Worm (Caenorhabditis elegans): ENCODE measurements around the gene sdz-35.
A peak's percentile ranks its signal among the peaks of the same experiment; 100 is the strongest.
"Not testable (repeated sequence)": the region's sequence is repeated elsewhere in the genome, so short reads cannot be mapped to it uniquely, and the experiment has no call there.

Gene sdz-35

ce11 chrII:3222686-3223085 lies 14.1 kb upstream of the sdz-35 start, which contains the start of gene ZC239.13:
Gene ZC239.13 (minus strand): TSS chrII:3222839.
- TF ChIP-seq nhr-25 (tag; optimal IDR thresholded peaks at IDR 0.05) (no peak), ztf-11 (tag; optimal IDR thresholded peaks at IDR 0.05) (no peak), fos-1 (tag; optimal IDR thresholded peaks at IDR 0.05) (peak; percentile 5)

ce11 chrII:3221730-3222129 lies 13.2 kb upstream of the sdz-35 start, which contains the start of gene ZC239.14:
Gene ZC239.14 (minus strand): TSS chrII:3222034.
- TF ChIP-seq mdl-1 (tag; optimal IDR thresholded peaks at IDR 0.05), result no peak
- TF ChIP-seq aly-2 (tag; optimal IDR thresholded peaks at IDR 0.05), result no peak
- TF ChIP-seq egl-27 (tag; optimal IDR thresholded peaks at IDR 0.05), result no peak
- TF ChIP-seq dmd-4 (tag; optimal IDR thresholded peaks at IDR 0.05), result no peak
- no peak for TF ChIP-seq lsy-2 (tag; optimal IDR thresholded peaks at IDR 0.05)
- no peak for TF ChIP-seq C34F6.9 (tag; optimal IDR thresholded peaks at IDR 0.05)
- TF ChIP-seq unc-55 (GFP tag; optimal IDR thresholded peaks at IDR 0.05), result no peak
- TF ChIP-seq ztf-11 (tag; optimal IDR thresholded peaks at IDR 0.05), result no peak

DNA sequence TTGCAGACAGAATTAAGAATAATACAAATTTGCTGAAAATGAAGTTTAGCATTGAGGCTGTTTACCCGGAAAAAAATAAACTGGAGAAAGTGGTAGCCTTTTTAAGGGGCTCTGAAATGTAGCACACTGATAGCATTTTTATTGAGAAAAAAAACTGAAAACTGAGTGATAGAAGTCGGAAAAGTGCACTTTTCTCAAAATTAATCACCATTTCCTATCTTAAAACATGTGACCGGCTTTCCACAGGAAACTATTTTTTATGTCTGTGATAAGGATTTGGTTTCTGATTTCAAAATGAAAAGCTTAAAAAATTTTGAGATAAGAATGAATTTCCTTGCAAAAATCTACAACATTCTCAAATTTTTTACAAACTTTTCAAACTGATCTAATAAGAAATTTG lies 12.1 kb upstream of the sdz-35 start, which contains the start of gene ZC239.22:
ZC239.22 (minus strand) TSS at position 101 of the 400 bp plus-strand sequence.
- TF ChIP-seq peb-1 (tag; optimal IDR thresholded peaks at IDR 0.05) (no peak), elt-3 (tag; optimal IDR thresholded peaks at IDR 0.05) (no peak), snpc-4 (tag; optimal IDR thresholded peaks at IDR 0.05) (no peak)

DNA sequence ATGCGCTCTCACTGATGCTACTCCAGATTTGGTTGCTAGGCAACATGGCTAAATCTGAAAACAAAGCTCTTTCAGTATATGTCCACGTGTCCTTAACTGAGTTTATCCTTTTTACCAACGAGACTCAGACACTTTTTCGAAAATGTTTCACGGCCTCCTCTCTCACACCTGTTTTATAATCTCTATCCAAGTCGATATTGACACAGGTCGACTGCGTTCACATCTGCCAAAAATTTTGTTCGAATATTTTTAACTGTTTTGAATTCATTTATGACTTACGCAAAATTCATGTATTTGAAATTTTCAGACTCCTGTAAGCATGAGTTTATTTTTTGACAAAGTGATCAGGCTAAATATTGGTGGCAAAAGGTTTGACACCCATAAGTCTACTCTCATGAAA lies 7.2 kb upstream of the sdz-35 start, which contains the start of gene ZC239.3:
ZC239.3 (plus strand) TSS at position 301 of the 400 bp plus-strand sequence.
- not testable (repeated sequence) for TF ChIP-seq unc-55 (GFP tag; optimal IDR thresholded peaks at IDR 0.05); ztf-4 (tag; optimal IDR thresholded peaks at IDR 0.05); blmp-1 (tag; optimal IDR thresholded peaks at IDR 0.05; ENCODE audit: insufficient read depth)

DNA sequence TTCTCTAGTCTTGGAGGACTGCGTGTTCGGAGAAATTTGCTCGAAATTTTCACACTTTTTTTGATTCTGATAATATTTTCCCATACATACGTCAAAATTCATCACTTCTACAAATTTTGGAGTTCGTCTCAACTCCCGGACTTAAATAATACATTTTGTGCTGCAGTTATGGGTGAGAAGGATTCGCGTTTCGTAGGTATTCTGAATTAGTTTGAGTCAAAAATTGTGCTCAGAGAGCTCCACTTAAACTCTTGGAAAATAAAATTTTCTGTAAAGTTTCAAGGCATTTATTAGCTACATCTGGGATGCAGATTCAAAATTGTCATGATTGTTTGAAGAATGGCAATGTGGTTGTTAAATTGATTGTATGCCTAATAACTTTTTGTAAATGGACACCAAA lies 5.3 kb upstream of the sdz-35 start, which contains the start of gene ZC239.4:
ZC239.4 (plus strand) TSS at position 301 of the 400 bp plus-strand sequence.
- TF ChIP-seq egl-27 (tag; optimal IDR thresholded peaks at IDR 0.05), result no peak
- no peak for TF ChIP-seq sma-3 (GFP tag; optimal IDR thresholded peaks at IDR 0.05)
- no peak for TF ChIP-seq skn-1 (tag; optimal IDR thresholded peaks at IDR 0.05)
- no peak for TF ChIP-seq elt-1 (tag; optimal IDR thresholded peaks at IDR 0.05)
- no peak for TF ChIP-seq gmeb-1 (tag; optimal IDR thresholded peaks at IDR 0.05)
- no peak for TF ChIP-seq unc-39 (tag; optimal IDR thresholded peaks at IDR 0.05)
- TF ChIP-seq lsy-2 (tag; optimal IDR thresholded peaks at IDR 0.05), result no peak
- no peak for TF ChIP-seq elt-3 (tag; optimal IDR thresholded peaks at IDR 0.05)
- TF ChIP-seq sma-9 (GFP tag; optimal IDR thresholded peaks at IDR 0.05), result no peak
- no peak for TF ChIP-seq sma-9 (tag; optimal IDR thresholded peaks at IDR 0.05)
- no peak for TF ChIP-seq Y55F3AM.14 (GFP tag; optimal IDR thresholded peaks at IDR 0.05)
- TF ChIP-seq unc-62 (GFP tag; optimal IDR thresholded peaks at IDR 0.05), result no peak

DNA sequence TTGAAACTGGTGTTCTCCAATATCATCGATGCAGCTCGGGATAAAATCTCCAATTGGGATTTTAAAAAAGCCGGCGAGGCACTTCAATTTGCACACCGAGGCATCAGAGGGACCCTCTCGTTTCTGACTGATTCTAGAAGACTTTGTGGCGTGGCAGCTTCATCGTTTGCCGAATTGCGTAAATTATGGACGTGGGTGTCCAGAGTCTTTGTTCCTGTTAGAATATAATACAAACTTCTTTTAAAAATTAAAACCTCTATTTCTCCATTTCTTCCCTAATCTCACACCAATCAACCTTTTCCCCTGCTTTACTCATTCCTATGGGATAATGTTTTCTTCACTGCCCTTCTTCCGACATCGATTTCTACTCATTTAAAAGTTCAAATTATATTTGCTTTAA lies 1.8 kb upstream of the sdz-35 start, which contains the start of gene ZC239.5:
ZC239.5 (plus strand) TSS at position 301 of the 400 bp plus-strand sequence.
- no peak for TF ChIP-seq ceh-82 (tag; optimal IDR thresholded peaks at IDR 0.05)
- TF ChIP-seq skn-1 (tag; optimal IDR thresholded peaks at IDR 0.05), result no peak

ce11 chrII:3209251-3209650 lies 672 bp upstream of the sdz-35 start, which contains the start of gene ZC239.6:
Gene ZC239.6 (plus strand): TSS chrII:3209631.
- peak; percentile 10 for TF ChIP-seq fos-1 (tag; optimal IDR thresholded peaks at IDR 0.05)
- peak; percentile 43 for TF ChIP-seq unc-55 (GFP tag; optimal IDR thresholded peaks at IDR 0.05)
- no peak for TF ChIP-seq lin-39 (tag; optimal IDR thresholded peaks at IDR 0.05)
- TF ChIP-seq C34F6.9 (tag; optimal IDR thresholded peaks at IDR 0.05), result peak; percentile 80
- TF ChIP-seq elt-1 (tag; optimal IDR thresholded peaks at IDR 0.05), result no peak
- TF ChIP-seq F13H6.1 (tag; optimal IDR thresholded peaks at IDR 0.05), result no peak
- peak in 1 of 2 experiments; percentile 61 for TF ChIP-seq lsy-2 (tag; optimal IDR thresholded peaks at IDR 0.05)
- TF ChIP-seq skn-1 (tag; optimal IDR thresholded peaks at IDR 0.05), result no peak
- no peak for TF ChIP-seq nhr-237 (tag; optimal IDR thresholded peaks at IDR 0.05)
- TF ChIP-seq ama-1 (optimal IDR thresholded peaks at IDR 0.05), result peak; percentile 15
- no peak for TF ChIP-seq nhr-10 (tag; optimal IDR thresholded peaks at IDR 0.05)
- no peak for TF ChIP-seq lin-11 (tag; optimal IDR thresholded peaks at IDR 0.05)
- TF ChIP-seq ztf-11 (tag; optimal IDR thresholded peaks at IDR 0.05), result no peak
- no peak for TF ChIP-seq elt-3 (tag; optimal IDR thresholded peaks at IDR 0.05)
- TF ChIP-seq mbf-1 (tag; optimal IDR thresholded peaks at IDR 0.05), result no peak

Measured in whole organism, L2 larva.